Worm (Caenorhabditis elegans) whole organism, midembryonic: ENCODE data around the gene npr-38.
A peak's percentile ranks its signal among the peaks of the same experiment; 100 is the strongest.

Source experiments
- T22C8.4 ChIP-seq: fragments of 200-800 bp; sonication (Bioruptor generic); IDR thresholded peaks from 2 replicates; pipeline ENCODE4 v1.3.6; 2022; ENCODE audit warnings: missing genetic modification characterization, missing compliant biosample characterization
- cog-1 ChIP-seq: sonication (generic microtip); optimal IDR thresholded peaks from 2 replicates; lab custom pipeline; 2016; ENCODE audit warnings: missing genetic modification characterization, missing compliant biosample characterization
- flt-1 ChIP-seq: fragments of 200-800 bp; sonication (Bioruptor generic); IDR thresholded peaks from 2 replicates; pipeline ENCODE4 v1.3.6; 2022; ENCODE audit warnings: missing genetic modification characterization, missing compliant biosample characterization
- klf-2 ChIP-seq: fragments of 200-800 bp; sonication (Bioruptor generic); conservative IDR thresholded peaks from 2 replicates; pipeline ENCODE4 v1.3.6; 2022; ENCODE audit warnings: missing genetic modification reagents, missing genetic modification characterization, missing compliant biosample characterization
- med-1 ChIP-seq: sonication (generic microtip); optimal IDR thresholded peaks from 2 replicates; lab custom pipeline; 2017; ENCODE audit warnings: missing genetic modification characterization, mild to moderate bottlenecking, missing compliant biosample characterization, antibody characterized with exemption, missing genetic modification reagents; ENCODE audit not compliant: insufficient read depth
- ref-1 ChIP-seq: fragments of 200-800 bp; sonication (Bioruptor generic); conservative IDR thresholded peaks from 2 replicates; pipeline ENCODE4 v1.3.6; 2022; ENCODE audit warnings: missing genetic modification reagents, missing genetic modification characterization, missing compliant biosample characterization
- tab-1 ChIP-seq: fragments of 200-800 bp; sonication (Bioruptor generic); IDR thresholded peaks from 2 replicates; pipeline ENCODE4 v1.3.6; 2022; ENCODE audit warnings: missing genetic modification characterization, missing compliant biosample characterization
- ztf-23 ChIP-seq: fragments of 200-800 bp; sonication (Bioruptor generic); IDR thresholded peaks from 2 replicates; pipeline ENCODE4 v1.3.6; 2022; ENCODE audit warnings: missing genetic modification reagents, missing genetic modification characterization, missing compliant biosample characterization
- ztf-29 ChIP-seq: fragments of 200-800 bp; sonication (Bioruptor generic); IDR thresholded peaks from 2 replicates; pipeline ENCODE4 v1.3.6; 2022; ENCODE audit warnings: missing genetic modification reagents, missing genetic modification characterization, missing compliant biosample characterization

Gene npr-38

DNA sequence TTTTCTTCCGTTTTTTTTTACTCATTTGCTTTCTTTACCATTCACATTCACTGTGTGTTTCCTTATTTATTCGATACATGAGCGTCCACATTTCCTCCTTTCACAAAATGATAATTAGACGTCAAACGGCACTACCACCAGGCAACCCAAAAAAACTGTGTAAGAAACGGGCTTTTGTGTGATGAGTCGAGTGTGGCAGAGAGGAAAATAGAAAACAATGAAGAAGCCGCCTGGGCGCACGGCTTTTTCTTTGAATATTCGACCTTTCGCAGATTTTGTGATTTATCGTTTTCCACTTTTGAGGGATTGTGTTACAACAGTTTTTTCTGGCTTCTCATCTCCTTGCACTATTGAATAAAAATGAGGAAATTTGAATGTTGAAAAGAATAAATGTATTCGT lies 33.2 kb upstream of the npr-38 start:
- TF ChIP-seq cog-1 (tag; lab: Kevin White, UChicago) (no peak), ztf-23 (GFP tag; lab: Robert Waterston, UW) (no peak), med-1 (no peak), ref-1 (no peak), ztf-29 (GFP tag; lab: Robert Waterston, UW) (no peak), T22C8.4 (GFP tag; lab: Robert Waterston, UW) (no peak), klf-2 (no peak), tab-1 (GFP tag; lab: Robert Waterston, UW) (no peak), flt-1 (no peak)

DNA sequence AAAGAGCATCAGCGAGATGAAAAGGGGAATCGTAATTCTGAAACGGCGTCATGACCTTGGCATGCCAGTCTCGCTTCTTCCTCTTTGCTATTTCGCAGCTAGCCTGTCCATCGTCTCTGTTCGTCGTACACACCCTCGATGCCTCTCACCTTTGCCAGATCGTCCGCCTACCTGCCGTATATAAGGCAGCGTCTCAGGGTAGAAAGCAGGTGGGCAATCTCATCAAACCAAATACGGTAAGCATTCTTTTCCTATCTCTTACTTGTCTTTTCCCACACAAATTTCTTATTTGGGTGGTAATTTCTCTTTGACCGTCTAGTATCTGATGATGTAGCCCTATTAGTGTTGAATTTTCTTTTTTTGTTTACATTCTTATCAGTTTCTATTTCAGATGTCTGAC lies 31.9 kb upstream of the npr-38 start, which contains the start of gene col-166:
col-166 (plus strand) TSS at position 392 of the 400 bp plus-strand sequence.
- TF ChIP-seq tab-1 (GFP tag; lab: Robert Waterston, UW) (no peak), ztf-29 (GFP tag; lab: Robert Waterston, UW) (no peak), ref-1 (no peak), cog-1 (tag; lab: Kevin White, UChicago) (no peak), T22C8.4 (GFP tag; lab: Robert Waterston, UW) (no peak), ztf-23 (GFP tag; lab: Robert Waterston, UW) (no peak), med-1 (no peak), klf-2 (no peak)

DNA sequence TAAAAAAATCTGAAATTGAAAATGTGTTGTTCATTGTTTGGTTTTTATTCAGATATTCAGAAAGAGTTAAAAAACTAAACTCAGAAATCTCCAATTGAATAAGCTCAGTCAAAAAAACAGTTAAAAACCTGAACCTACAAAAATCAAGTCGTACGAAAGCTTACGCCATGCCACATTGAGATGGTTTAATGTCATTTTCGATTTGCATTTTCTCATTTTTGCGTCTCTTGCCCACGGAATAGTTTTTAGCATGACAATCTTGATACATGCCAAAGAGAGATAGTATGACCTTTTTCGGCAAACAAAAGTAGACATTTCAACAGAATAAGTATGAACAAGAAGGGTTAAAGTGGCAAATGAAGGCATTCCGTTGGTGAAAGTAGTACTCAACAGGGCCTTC lies 30.5 kb upstream of the npr-38 start:
- no peak for TF ChIP-seq med-1
- no peak for TF ChIP-seq cog-1 (tag; lab: Kevin White, UChicago)
- TF ChIP-seq ref-1, result no peak
- no peak for TF ChIP-seq ztf-29 (GFP tag; lab: Robert Waterston, UW)
- TF ChIP-seq ztf-23 (GFP tag; lab: Robert Waterston, UW), result no peak
- TF ChIP-seq tab-1 (GFP tag; lab: Robert Waterston, UW), result no peak
- no peak for TF ChIP-seq flt-1
- TF ChIP-seq T22C8.4 (GFP tag; lab: Robert Waterston, UW), result no peak
- no peak for TF ChIP-seq klf-2

DNA sequence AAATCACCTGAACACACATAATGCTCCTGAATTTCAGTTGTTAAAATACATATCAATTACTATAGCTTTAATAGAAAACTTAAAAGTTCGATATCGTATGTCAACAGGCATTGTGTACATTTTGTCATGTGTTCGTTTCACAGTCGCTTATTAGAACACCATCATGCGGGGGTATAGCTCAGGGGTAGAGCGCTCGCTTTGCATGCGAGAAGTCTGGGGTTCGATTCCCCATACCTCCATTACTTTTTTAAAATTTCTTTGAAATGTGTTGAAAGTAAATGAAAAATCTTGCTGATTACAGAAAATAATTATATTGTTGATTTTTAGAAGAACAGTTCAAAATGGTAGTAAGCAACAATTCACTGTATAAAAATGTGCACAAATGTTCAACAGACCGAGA lies 25.3 kb upstream of the npr-38 start:
- TF ChIP-seq ztf-23 (GFP tag; lab: Robert Waterston, UW), result 0 out of 2 replicates have a peak, but pooled peaks have one; percentile 42
- peak; percentile 88 for TF ChIP-seq flt-1
- TF ChIP-seq klf-2, result peak; percentile 65; the same call in 1 of the 2 replicates
- TF ChIP-seq ztf-29 (GFP tag; lab: Robert Waterston, UW), result 0 out of 2 replicates have a peak, but pooled peaks have one; percentile 61
- no peak for TF ChIP-seq cog-1 (tag; lab: Kevin White, UChicago)
- TF ChIP-seq T22C8.4 (GFP tag; lab: Robert Waterston, UW), result peak; percentile 53; the same call in 1 of the 2 replicates
- no peak for TF ChIP-seq med-1
- peak; percentile 33; the same call in 1 of the 2 replicates for TF ChIP-seq ref-1
- peak; percentile 79; the same call in 1 of the 2 replicates for TF ChIP-seq tab-1 (GFP tag; lab: Robert Waterston, UW)

DNA sequence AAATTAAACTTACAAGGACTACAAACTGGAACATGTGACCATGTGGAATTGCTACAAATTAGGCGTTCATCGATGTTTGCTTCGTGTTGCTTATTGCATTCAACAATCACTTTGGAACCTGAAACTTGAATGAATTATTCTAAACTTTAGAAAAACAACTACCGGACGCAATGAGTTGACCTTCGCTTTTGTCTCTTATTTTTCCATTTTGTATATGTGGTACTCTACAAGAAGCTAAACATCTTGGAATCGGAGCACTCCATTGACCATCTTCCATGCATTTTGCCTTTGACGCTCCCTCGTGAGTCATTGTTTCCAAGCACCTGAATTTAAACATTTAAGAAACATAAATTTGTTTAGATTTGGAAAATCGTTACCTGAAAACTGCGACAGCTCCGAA lies 22.5 kb upstream of the npr-38 start:
- no peak for TF ChIP-seq ztf-29 (GFP tag; lab: Robert Waterston, UW)
- no peak for TF ChIP-seq T22C8.4 (GFP tag; lab: Robert Waterston, UW)
- TF ChIP-seq flt-1, result no peak
- TF ChIP-seq cog-1 (tag; lab: Kevin White, UChicago), result no peak
- no peak for TF ChIP-seq ref-1
- no peak for TF ChIP-seq klf-2
- no peak for TF ChIP-seq tab-1 (GFP tag; lab: Robert Waterston, UW)
- no peak for TF ChIP-seq ztf-23 (GFP tag; lab: Robert Waterston, UW)
- TF ChIP-seq med-1, result no peak

DNA sequence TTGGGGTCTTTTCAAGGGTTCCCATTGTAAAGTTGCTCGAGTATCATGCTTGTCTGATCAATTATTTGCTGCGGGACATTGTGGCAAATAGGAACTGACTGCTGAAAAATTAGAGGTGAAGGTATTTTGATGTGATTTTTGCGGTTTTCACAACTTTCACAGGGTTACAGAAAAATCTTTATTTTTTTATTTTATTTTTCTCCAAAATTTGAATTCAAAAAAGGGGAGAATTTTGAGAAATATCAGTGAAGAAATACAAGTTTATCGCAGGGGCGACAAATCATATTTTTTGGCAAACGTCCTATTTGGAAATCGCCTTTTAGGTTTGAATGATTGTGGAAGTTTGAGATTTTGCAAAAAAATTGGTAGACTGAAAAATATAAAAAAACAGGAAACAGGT lies 19.9 kb upstream of the npr-38 start, which contains the start of gene lev-9:
lev-9 (minus strand) TSS at position 101 of the 400 bp plus-strand sequence.
- TF ChIP-seq ztf-29 (GFP tag; lab: Robert Waterston, UW), result no peak

DNA sequence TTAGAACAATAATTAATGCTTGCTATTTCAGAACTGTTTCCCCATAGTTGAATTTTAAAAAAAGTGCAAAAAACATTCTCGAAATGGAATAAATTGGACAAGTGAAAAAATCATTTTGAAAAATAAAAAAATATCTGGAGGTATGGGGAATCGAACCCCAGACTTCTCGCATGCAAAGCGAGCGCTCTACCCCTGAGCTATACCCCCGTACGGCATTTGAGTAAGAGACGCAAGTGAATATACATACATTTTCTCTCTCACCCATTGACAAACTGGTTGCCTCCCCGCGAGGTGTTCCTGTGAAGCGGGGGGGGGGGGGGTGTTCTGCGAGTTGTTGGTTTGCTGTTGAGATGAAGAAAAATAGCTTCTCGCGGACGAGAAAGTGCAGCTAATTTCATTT lies 19.3 kb upstream of the npr-38 start:
- TF ChIP-seq ref-1 (peak; percentile 96), ztf-29 (GFP tag; lab: Robert Waterston, UW) (peak; percentile 80), ztf-23 (GFP tag; lab: Robert Waterston, UW) (peak; percentile 97), T22C8.4 (GFP tag; lab: Robert Waterston, UW) (peak; percentile 95), klf-2 (peak; percentile 97), med-1 (peak; percentile 71), tab-1 (GFP tag; lab: Robert Waterston, UW) (peak; percentile 99), flt-1 (peak; percentile 98), cog-1 (tag; lab: Kevin White, UChicago) (peak; percentile 77)

DNA sequence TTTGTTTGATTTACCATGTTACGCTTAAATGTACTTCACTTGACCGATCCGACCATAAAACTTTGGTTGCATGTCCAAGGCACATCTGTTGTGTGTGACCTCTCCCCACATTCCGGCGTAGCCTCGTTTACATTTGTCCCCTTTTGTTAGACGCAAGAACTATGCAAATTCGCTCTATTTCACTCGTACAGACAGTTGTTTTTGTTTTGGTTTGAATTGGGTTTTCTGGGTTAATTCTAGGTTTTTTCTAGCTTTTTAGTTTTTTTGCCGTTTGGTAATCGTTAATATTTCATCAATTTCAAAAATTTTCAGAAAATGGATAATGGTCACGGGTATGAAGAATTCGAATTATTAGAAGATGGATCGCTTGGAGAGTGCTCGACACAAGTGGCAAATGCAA lies 18.7 kb upstream of the npr-38 start, which contains the start of gene mom-1:
mom-1 (plus strand) TSS at position 301 of the 400 bp plus-strand sequence.
- TF ChIP-seq ztf-23 (GFP tag; lab: Robert Waterston, UW), result no peak
- TF ChIP-seq ztf-29 (GFP tag; lab: Robert Waterston, UW), result no peak
- no peak for TF ChIP-seq klf-2
- no peak for TF ChIP-seq cog-1 (tag; lab: Kevin White, UChicago)
- no peak for TF ChIP-seq med-1
- no peak for TF ChIP-seq flt-1
- TF ChIP-seq tab-1 (GFP tag; lab: Robert Waterston, UW), result no peak
- no peak for TF ChIP-seq T22C8.4 (GFP tag; lab: Robert Waterston, UW)
- no peak for TF ChIP-seq ref-1

DNA sequence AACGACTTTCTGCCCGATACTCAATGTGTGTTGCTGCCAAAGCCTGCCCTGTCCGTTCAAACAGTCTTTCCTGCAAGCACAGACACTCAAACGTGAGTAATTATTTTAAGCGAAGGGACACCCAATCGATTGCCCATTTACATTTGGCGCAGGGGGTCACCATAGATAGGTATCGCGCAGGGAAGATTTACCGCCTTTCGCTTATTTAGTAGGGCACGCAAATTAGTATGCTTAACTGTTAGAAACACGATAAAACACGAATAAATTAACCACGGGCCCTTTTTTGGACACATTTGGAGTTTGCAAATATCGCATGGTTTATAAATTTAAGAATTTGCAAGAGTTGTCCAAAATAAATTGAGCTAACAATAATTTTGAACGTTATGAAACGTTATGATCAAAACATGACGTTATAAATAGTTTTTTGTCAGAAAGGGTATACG lies 15.1 kb upstream of the npr-38 start:
- peak; percentile 63 for TF ChIP-seq ztf-29 (GFP tag; lab: Robert Waterston, UW)
- TF ChIP-seq med-1, result peak; percentile 39
- peak; percentile 87 for TF ChIP-seq ztf-23 (GFP tag; lab: Robert Waterston, UW)
- peak; percentile 92 for TF ChIP-seq T22C8.4 (GFP tag; lab: Robert Waterston, UW)
- peak; percentile 83 for TF ChIP-seq klf-2
- TF ChIP-seq cog-1 (tag; lab: Kevin White, UChicago), result peak; percentile 99
- TF ChIP-seq tab-1 (GFP tag; lab: Robert Waterston, UW), result peak; percentile 80; the same call in 1 of the 2 replicates
- peak; percentile 91 for TF ChIP-seq flt-1
- TF ChIP-seq ref-1, result no peak; the same call in 1 of the 2 replicates

DNA sequence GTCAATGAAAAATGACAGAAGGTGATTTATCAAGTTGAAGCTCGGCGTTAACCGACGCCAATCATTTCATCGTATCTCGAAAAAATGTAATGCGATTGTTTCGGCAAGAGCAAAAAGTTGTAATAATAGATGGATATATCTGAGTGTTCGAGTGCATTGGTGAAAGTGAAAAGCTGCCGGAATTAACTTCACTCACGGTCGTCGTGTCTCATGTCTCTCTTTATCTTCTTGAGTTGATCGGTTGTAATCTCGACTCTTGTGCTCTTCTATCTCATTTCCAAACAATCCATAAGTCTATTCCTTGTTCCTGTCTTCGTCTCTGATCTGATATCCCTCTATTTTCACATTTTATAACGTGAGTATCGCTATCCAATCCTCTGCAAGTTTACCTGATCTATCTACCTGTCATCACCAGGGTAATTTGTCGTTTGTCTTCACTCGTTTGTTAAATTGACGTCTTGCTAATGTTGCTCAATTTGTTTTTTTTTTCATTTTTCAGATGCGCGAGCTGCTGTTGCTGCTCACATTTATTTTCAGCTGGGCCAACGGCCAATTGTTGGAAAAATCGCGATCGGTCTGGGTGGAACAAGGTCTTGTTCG lies 11.8 kb upstream of the npr-38 start, which contains the start of gene cest-16:
cest-16 (plus strand) TSS at position 302 of the 600 bp plus-strand sequence.
- TF ChIP-seq ref-1, result no peak
- TF ChIP-seq med-1, result no peak
- TF ChIP-seq cog-1 (tag; lab: Kevin White, UChicago), result no peak
- no peak for TF ChIP-seq ztf-29 (GFP tag; lab: Robert Waterston, UW)
- TF ChIP-seq flt-1, result no peak
- TF ChIP-seq T22C8.4 (GFP tag; lab: Robert Waterston, UW), result no peak
- TF ChIP-seq klf-2, result no peak
- no peak for TF ChIP-seq ztf-23 (GFP tag; lab: Robert Waterston, UW)
- no peak for TF ChIP-seq tab-1 (GFP tag; lab: Robert Waterston, UW)
